Worm (Caenorhabditis elegans): ENCODE data around the gene unc-82.

Gene unc-82

DNA sequence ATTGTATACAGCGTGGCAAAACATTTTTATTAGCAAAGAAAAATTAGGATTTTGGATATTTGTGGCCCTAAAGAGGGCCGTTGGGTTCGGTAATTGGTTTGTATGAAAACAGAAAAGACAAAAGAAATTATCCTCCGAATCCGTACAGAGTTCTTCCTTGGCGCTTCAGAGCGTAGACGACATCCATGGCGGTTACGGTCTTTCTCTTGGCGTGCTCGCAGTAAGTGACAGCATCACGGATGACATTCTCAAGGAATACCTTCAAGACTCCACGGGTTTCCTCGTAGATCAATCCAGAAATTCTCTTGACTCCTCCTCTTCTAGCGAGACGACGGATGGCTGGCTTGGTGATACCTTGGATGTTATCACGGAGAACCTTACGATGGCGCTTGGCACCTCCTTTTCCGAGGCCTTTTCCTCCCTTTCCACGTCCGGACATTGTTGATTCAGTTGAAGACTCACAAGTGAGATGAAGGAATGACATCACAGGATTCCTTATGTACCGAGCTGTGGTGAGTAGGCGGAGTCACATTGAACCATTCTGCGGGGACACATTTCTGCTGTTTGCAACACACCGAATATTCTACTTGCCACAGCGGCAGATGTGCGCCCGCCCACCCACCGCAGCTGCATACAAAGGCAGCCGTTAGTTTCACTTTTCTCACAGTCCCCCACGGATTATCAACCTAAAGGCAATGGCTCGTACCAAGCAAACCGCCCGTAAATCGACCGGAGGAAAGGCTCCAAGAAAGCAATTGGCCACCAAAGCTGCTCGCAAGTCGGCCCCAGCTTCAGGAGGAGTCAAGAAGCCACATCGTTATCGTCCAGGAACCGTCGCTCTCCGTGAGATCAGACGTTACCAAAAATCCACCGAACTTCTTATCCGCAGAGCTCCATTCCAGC is 63.5 kb downstream of the unc-82 start, which contains the start of the genes his-60 and his-59 (continued):
- TF ChIP-seq hrde-1 (tag; optimal IDR thresholded peaks at IDR 0.05; ENCODE audit: borderline replicate concordance) = peak; percentile 97
- no peak for TF ChIP-seq somi-1 (GFP tag; optimal IDR thresholded peaks at IDR 0.05)
- peak; percentile 48 for TF ChIP-seq mes-4 (tag; optimal IDR thresholded peaks at IDR 0.05)
- TF ChIP-seq ZK185.1 (tag; optimal IDR thresholded peaks at IDR 0.05; ENCODE audit: poor library complexity, severe bottlenecking) = no peak
- no peak for TF ChIP-seq sea-2 (GFP tag; IDR thresholded peaks at IDR 0.05)
- no peak for TF ChIP-seq hlh-12 (tag; optimal IDR thresholded peaks at IDR 0.05)
- no peak for TF ChIP-seq dpff-1 (tag; optimal IDR thresholded peaks at IDR 0.05)
- TF ChIP-seq attf-6 (GFP tag; IDR thresholded peaks at IDR 0.05) = peak; percentile 81
- TF ChIP-seq tbx-9 (tag; optimal IDR thresholded peaks at IDR 0.05; ENCODE audit: borderline replicate concordance) = no peak
- TF ChIP-seq F33H1.4 (GFP tag; IDR thresholded peaks at IDR 0.05) = 0 out of 2 replicates have a peak, but pooled peaks have one; percentile 24
- no peak for TF ChIP-seq lsy-27 (tag; optimal IDR thresholded peaks at IDR 0.05; ENCODE audit: borderline replicate concordance, insufficient read depth)
- TF ChIP-seq fkh-3 (tag; optimal IDR thresholded peaks at IDR 0.05) = no peak
- TF ChIP-seq bed-2 (GFP tag; IDR thresholded peaks at IDR 0.05) = no peak
- TF ChIP-seq cebp-1 (GFP tag; IDR thresholded peaks at IDR 0.05) = no peak
- peak; percentile 55 for TF ChIP-seq cebp-1 (tag; optimal IDR thresholded peaks at IDR 0.05)
- peak; percentile 35 for TF ChIP-seq snpc-4 (GFP tag; optimal IDR thresholded peaks at IDR 0.05)
- TF ChIP-seq snpc-4 (tag; optimal IDR thresholded peaks at IDR 0.05) = peak; percentile 4 to 64 (median 48)
- peak; percentile 62; the same call in 1 of the 2 replicates for TF ChIP-seq madf-3 (GFP tag; IDR thresholded peaks at IDR 0.05)
- TF ChIP-seq zfh-2 (GFP tag; conservative IDR thresholded peaks at IDR 0.05) = no peak; the same call in 1 of the 2 replicates
- no peak for TF ChIP-seq Y53F4B.3 (GFP tag; IDR thresholded peaks at IDR 0.05)
- TF ChIP-seq ets-4 (GFP tag; optimal IDR thresholded peaks at IDR 0.05) = no peak
- peak; percentile 75 for TF ChIP-seq ceh-40 (GFP tag; IDR thresholded peaks at IDR 0.05)
- TF ChIP-seq him-1 (tag; optimal IDR thresholded peaks at IDR 0.05) = no peak
- TF ChIP-seq egl-18 (GFP tag; IDR thresholded peaks at IDR 0.05) = no peak
- TF ChIP-seq nhr-179 (tag; optimal IDR thresholded peaks at IDR 0.05) = no peak
- no peak for TF ChIP-seq Y67H2A.10 (GFP tag; conservative IDR thresholded peaks at IDR 0.05)
- no peak for TF ChIP-seq snpc-1.1 (tag; optimal IDR thresholded peaks at IDR 0.05; ENCODE audit: insufficient read depth)
- TF ChIP-seq ceh-58 (GFP tag; IDR thresholded peaks at IDR 0.05) = 0 out of 2 replicates have a peak, but pooled peaks have one; percentile 38
- TF ChIP-seq sdz-38 (tag; optimal IDR thresholded peaks at IDR 0.05) = no peak
- TF ChIP-seq Y79H2A.3 (GFP tag; conservative IDR thresholded peaks at IDR 0.05) = peak; percentile 93
- TF ChIP-seq F55B11.4 (tag; optimal IDR thresholded peaks at IDR 0.05; ENCODE audit: borderline replicate concordance, insufficient read depth) = no peak
- no peak for TF ChIP-seq ztf-3 (GFP tag; optimal IDR thresholded peaks at IDR 0.05)
- TF ChIP-seq F10E7.11 (tag; optimal IDR thresholded peaks at IDR 0.05) = no peak
- no peak for TF ChIP-seq madf-10 (tag; optimal IDR thresholded peaks at IDR 0.05)
- TF ChIP-seq mxl-1 (tag; optimal IDR thresholded peaks at IDR 0.05) = no peak
- peak; percentile 76 for TF ChIP-seq tlf-1 (GFP tag; optimal IDR thresholded peaks at IDR 0.05)
- TF ChIP-seq lin-54 (GFP tag; optimal IDR thresholded peaks at IDR 0.05) = peak; percentile 44
- TF ChIP-seq D2030.7 (GFP tag; IDR thresholded peaks at IDR 0.05) = peak; percentile 39; the same call in 1 of the 2 replicates
- peak; percentile 41; the same call in 1 of the 2 replicates for TF ChIP-seq hmg-1.2 (GFP tag; IDR thresholded peaks at IDR 0.05)
- TF ChIP-seq nhr-80 (tag; optimal IDR thresholded peaks at IDR 0.05) = no peak
- TF ChIP-seq ccch-3 (GFP tag; optimal IDR thresholded peaks at IDR 0.05) = no peak
- TF ChIP-seq F57A8.1 (GFP tag; optimal IDR thresholded peaks at IDR 0.05) = peak; percentile 41
- TF ChIP-seq F57C9.4 (tag; optimal IDR thresholded peaks at IDR 0.05) = no peak
- no peak for TF ChIP-seq Y56A3A.18 (GFP tag; IDR thresholded peaks at IDR 0.05)
- TF ChIP-seq sptf-2 (GFP tag; optimal IDR thresholded peaks at IDR 0.05) = no peak
- no peak for TF ChIP-seq unc-62 (GFP tag; optimal IDR thresholded peaks at IDR 0.05)
- TF ChIP-seq efl-1 (GFP tag; optimal IDR thresholded peaks at IDR 0.05) = no peak

Measured in whole organism, young adult.